Fruit fly (Drosophila melanogaster): Measurements from ENCODE around the gene Ocrl.

DNA sequence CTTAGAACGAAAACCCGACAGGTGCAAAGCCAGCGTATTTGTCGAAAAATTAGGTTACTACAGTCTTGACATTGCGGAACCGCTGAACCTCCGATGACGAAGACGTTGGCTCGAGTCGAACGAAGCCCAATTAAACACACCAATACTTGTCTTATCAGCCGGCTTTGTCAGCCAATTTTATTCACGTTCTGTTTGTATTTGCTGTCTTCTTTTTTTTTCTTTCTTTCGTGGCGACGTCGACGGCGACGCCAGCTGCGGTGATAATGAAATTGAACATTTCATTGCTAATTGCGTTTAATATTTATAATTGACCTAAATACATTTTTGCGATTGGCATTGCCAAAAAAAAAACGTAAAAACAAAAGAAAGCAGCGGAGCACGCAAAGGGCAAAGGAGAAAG is 42.7 kb downstream of the Ocrl start:
- no peak for TF ChIP-seq kay (GFP tag; ENCODE audit: borderline replicate concordance)
- TF ChIP-seq tj (GFP tag; optimal IDR thresholded peaks at IDR 0.05), result peak; percentile 85

Data from whole organism, adult.